In genomic region chr2L:20645394-20645869, dm6 we compare ENCODE assay signal across 1 fruit fly cellular context.
TF ChIP-seq lines count a peak whose summit lies in the region.

Gene phr6-4, minus strand, starts transcription at chr2L:20645791.
Gene CG2608, plus strand, starts transcription at chr2L:20645822.

TF ChIP-seq in whole organism, embryonic, 481 proteins besides CTCF, POLR2A, EP300 and RAD21 (continued from another document):
- TF ChIP-seq sna (GFP tag; IDR thresholded peaks at IDR 0.05; lab: Robert Waterston, UW; ENCODE audit: partially characterized antibody) (no peak), dmrt11E (tag; optimal IDR thresholded peaks at IDR 0.05; lab: Kevin White, UChicago) (peak; percentile 94), CG12769 (tag; optimal IDR thresholded peaks at IDR 0.05; lab: Kevin White, UChicago) (peak; percentile 83), Sox100B (GFP tag; optimal IDR thresholded peaks at IDR 0.05; lab: Kevin White, UChicago) (peak; percentile 94), CG1233 (GFP tag; optimal IDR thresholded peaks at IDR 0.05; lab: Kevin White, UChicago) (peak; percentile 92), unpg (GFP tag; optimal IDR thresholded peaks at IDR 0.05; lab: Kevin White, UChicago) (peak; percentile 94), CG9876 (GFP tag; optimal IDR thresholded peaks at IDR 0.05; lab: Kevin White, UChicago) (peak; percentile 79), CG6854 (GFP tag; optimal IDR thresholded peaks at IDR 0.05; lab: Kevin White, UChicago) (peak; percentile 82), CG18599 (GFP tag; optimal IDR thresholded peaks at IDR 0.05; lab: Kevin White, UChicago) (peak; percentile 93), zen2 (GFP tag; IDR thresholded peaks at IDR 0.05; lab: Robert Waterston, UW; ENCODE audit: partially characterized antibody) (no peak), Eip74EF (GFP tag; optimal IDR thresholded peaks at IDR 0.05; lab: Kevin White, UChicago) (peak in 1 of 2 experiments; percentile 91), CG15073 (GFP tag; optimal IDR thresholded peaks at IDR 0.05; lab: Kevin White, UChicago) (peak; percentile 54), CG3726 (GFP tag; IDR thresholded peaks at IDR 0.05; lab: Robert Waterston, UW) (peak; percentile 63; the same call in 1 of the 3 replicates), sr (GFP tag; IDR thresholded peaks at IDR 0.05; lab: Robert Waterston, UW) (no peak), unc-4 (GFP tag; IDR thresholded peaks at IDR 0.05; lab: Robert Waterston, UW; ENCODE audit: partially characterized antibody) (no peak), CoRest (tag; optimal IDR thresholded peaks at IDR 0.05; lab: Kevin White, UChicago) (peak; percentile 97), Dfd (GFP tag; optimal IDR thresholded peaks at IDR 0.05; lab: Kevin White, UChicago) (no peak), mld (GFP tag; IDR thresholded peaks at IDR 0.05; lab: Robert Waterston, UW; ENCODE audit: partially characterized antibody) (no peak), CG3995 (GFP tag; optimal IDR thresholded peaks at IDR 0.05; lab: Kevin White, UChicago) (peak; percentile 90), CG32767 (GFP tag; IDR thresholded peaks at IDR 0.05; lab: Robert Waterston, UW) (peak; percentile 87), CG10147 (GFP tag; optimal IDR thresholded peaks at IDR 0.05; lab: Kevin White, UChicago) (peak; percentile 95), CG15696 (tag; optimal IDR thresholded peaks at IDR 0.05; lab: Kevin White, UChicago) (peak; percentile 87), Doc2 (GFP tag; IDR thresholded peaks at IDR 0.05; lab: Robert Waterston, UW) (peak; percentile 64; the same call in 1 of the 2 replicates), Dad (GFP tag; optimal IDR thresholded peaks at IDR 0.05; lab: Kevin White, UChicago) (peak; percentile 77), CG7271 (tag; optimal IDR thresholded peaks at IDR 0.05; lab: Kevin White, UChicago) (peak; percentile 49), CG30431 (GFP tag; optimal IDR thresholded peaks at IDR 0.05; lab: Kevin White, UChicago) (peak; percentile 86), CG7839 (tag; optimal IDR thresholded peaks at IDR 0.05; lab: Kevin White, UChicago) (peak; percentile 96), CG4854 (GFP tag; optimal IDR thresholded peaks at IDR 0.05; lab: Kevin White, UChicago) (peak; percentile 87), CG4282 (GFP tag; optimal IDR thresholded peaks at IDR 0.05; lab: Kevin White, UChicago) (peak; percentile 58), chif (GFP tag; optimal IDR thresholded peaks at IDR 0.05; lab: Kevin White, UChicago) (peak; percentile 77 to 87), CG12391 (tag; optimal IDR thresholded peaks at IDR 0.05; lab: Kevin White, UChicago) (peak; percentile 95), eve (GFP tag; optimal IDR thresholded peaks at IDR 0.05; lab: Kevin White, UChicago) (no peak), Opbp (GFP tag; IDR thresholded peaks at IDR 0.05; lab: Robert Waterston, UW; ENCODE audit: partially characterized antibody) (no peak), H2.0 (GFP tag; IDR thresholded peaks at IDR 0.05; lab: Robert Waterston, UW) (peak; percentile 73), Fer2 (tag; optimal IDR thresholded peaks at IDR 0.05; lab: Kevin White, UChicago) (peak; percentile 91), Mad (GFP tag; optimal IDR thresholded peaks at IDR 0.05; lab: Kevin White, UChicago) (peak; percentile 87), Nf-YA (GFP tag; IDR thresholded peaks at IDR 0.05; lab: Robert Waterston, UW) (peak; percentile 61), vfl (GFP tag; optimal IDR thresholded peaks at IDR 0.05; lab: Kevin White, UChicago) (peak; percentile 88), Tbp (GFP tag; optimal IDR thresholded peaks at IDR 0.05; lab: Kevin White, UChicago) (no peak)
